Worm (Caenorhabditis elegans): ENCODE data around the gene C45G9.6.

The C45G9.6 gene

DNA sequence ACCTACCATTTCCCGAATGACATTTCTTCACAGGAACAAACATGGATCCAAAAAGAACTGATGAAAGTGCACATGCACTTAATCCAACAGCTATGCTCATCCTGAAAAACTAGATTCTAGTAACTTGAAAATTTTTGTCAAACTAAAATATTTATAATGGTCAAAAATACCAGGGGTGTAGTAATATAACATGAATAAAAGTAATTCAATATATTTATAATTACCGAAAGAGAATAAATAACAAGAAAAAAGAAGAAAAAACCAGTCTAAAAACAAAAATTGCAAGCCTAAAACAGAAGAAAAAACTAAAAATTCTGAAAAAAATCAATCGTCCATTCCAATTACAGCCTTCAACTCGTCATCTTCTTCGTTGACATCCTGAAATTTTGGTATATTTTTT lies 31.6 kb upstream of the C45G9.6 start, which contains the start of gene R144.6:
Gene R144.6, minus strand, starts transcription at position 101 of the 400 bp plus-strand sequence.
- no peak for TF ChIP-seq elt-2 (tag; optimal IDR thresholded peaks at IDR 0.05)
- TF ChIP-seq ztf-11 (tag; optimal IDR thresholded peaks at IDR 0.05) = no peak
- TF ChIP-seq nhr-25 (tag; optimal IDR thresholded peaks at IDR 0.05) = no peak
- no peak for TF ChIP-seq mml-1 (tag; optimal IDR thresholded peaks at IDR 0.05)
- no peak for TF ChIP-seq aly-2 (tag; optimal IDR thresholded peaks at IDR 0.05)
- TF ChIP-seq nhr-237 (tag; optimal IDR thresholded peaks at IDR 0.05) = no peak
- no peak for TF ChIP-seq ceh-16 (tag; optimal IDR thresholded peaks at IDR 0.05)
- TF ChIP-seq hmg-11 (tag; optimal IDR thresholded peaks at IDR 0.05) = no peak
- TF ChIP-seq ceh-28 (tag; optimal IDR thresholded peaks at IDR 0.05) = no peak
- no peak for TF ChIP-seq ceh-82 (tag; optimal IDR thresholded peaks at IDR 0.05)
- TF ChIP-seq fkh-10 (GFP tag; optimal IDR thresholded peaks at IDR 0.05) = no peak
- no peak for TF ChIP-seq mdl-1 (tag; optimal IDR thresholded peaks at IDR 0.05)
- TF ChIP-seq eor-1 (tag; optimal IDR thresholded peaks at IDR 0.05) = no peak
- TF ChIP-seq fkh-2 (tag; optimal IDR thresholded peaks at IDR 0.05) = no peak
- TF ChIP-seq unc-39 (tag; optimal IDR thresholded peaks at IDR 0.05) = no peak

DNA sequence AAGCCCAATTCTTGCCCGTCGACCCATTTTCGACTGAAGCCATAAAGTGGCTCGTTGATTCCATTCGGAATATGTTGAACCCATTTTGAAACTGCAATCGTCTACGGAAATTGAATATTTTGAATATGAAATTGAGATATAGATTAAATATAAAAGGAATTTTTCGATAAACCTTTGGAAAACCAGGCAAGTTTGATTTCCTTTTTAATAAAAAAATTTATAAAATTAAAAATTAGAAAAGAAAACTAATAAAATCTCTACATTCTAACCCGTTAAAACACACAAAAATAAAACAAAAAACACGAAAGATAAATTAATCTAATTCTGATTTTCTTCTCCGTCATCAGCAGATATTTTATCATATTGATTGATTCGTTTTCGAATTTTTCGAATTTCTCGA lies 29.4 kb upstream of the C45G9.6 start, which contains the start of gene R144.12:
Gene R144.12, minus strand, starts transcription at position 101 of the 400 bp plus-strand sequence.
- TF ChIP-seq tbx-2 (tag; optimal IDR thresholded peaks at IDR 0.05) = no peak
- TF ChIP-seq unc-39 (tag; optimal IDR thresholded peaks at IDR 0.05) = no peak
- no peak for TF ChIP-seq pha-4 (tag; optimal IDR thresholded peaks at IDR 0.05)
- no peak for TF ChIP-seq ceh-28 (tag; optimal IDR thresholded peaks at IDR 0.05)
- TF ChIP-seq sea-2 (GFP tag; optimal IDR thresholded peaks at IDR 0.05) = no peak

DNA sequence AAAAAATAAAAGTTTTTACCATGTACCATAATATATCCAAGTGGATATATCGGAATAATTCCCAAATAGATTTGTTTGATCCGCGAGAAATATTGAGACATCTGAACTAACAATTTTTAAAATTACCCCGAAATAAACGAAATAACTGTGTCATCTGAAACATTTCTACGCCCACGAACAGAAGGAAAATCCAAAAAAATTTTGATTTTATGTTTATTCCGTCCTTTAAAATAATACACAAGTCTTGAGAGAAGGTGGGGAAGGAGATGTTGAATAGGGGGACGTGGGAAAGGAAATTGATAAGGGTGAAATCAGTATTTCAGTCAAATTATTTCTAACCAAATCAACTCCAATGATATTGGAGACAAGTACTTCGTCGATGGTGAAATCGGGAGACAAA lies 27.5 kb upstream of the C45G9.6 start, which contains the start of gene R144.11:
Gene R144.11, minus strand, starts transcription at position 101 of the 400 bp plus-strand sequence.
- no peak for TF ChIP-seq ceh-9 (tag; optimal IDR thresholded peaks at IDR 0.05)
- no peak for TF ChIP-seq lsy-12 (tag; optimal IDR thresholded peaks at IDR 0.05)
- no peak for TF ChIP-seq nhr-12 (tag; optimal IDR thresholded peaks at IDR 0.05)
- no peak for TF ChIP-seq nhr-67 (tag; optimal IDR thresholded peaks at IDR 0.05)
- no peak for TF ChIP-seq nhr-23 (tag; optimal IDR thresholded peaks at IDR 0.05)
- no peak for TF ChIP-seq aly-2 (tag; optimal IDR thresholded peaks at IDR 0.05)
- no peak for TF ChIP-seq pha-4 (tag; optimal IDR thresholded peaks at IDR 0.05)
- no peak for TF ChIP-seq lin-39 (tag; optimal IDR thresholded peaks at IDR 0.05)

DNA sequence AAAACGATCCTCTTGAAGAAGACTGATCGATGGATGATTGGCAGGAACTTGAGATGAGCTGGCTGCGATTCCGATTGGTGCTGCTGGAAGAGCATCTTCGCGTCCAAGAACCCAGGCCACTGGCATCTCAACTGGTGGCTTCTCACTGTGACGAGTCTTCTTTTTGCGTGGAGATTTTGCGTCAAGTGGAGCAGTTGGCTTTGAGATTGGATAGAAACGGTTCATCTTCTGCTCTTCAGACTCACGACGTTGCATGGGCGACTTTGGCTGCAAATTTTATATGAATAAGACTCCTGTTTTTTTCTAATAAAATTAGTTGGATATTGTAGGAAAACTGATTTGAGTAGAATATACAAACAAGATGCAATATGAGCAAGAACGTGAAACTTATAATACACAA lies 25.5 kb upstream of the C45G9.6 start:
- TF ChIP-seq mdl-1 (tag; optimal IDR thresholded peaks at IDR 0.05) (no peak), egl-5 (tag; optimal IDR thresholded peaks at IDR 0.05) (no peak), pqm-1 (tag; optimal IDR thresholded peaks at IDR 0.05) (no peak), nfya-1 (tag; optimal IDR thresholded peaks at IDR 0.05; ENCODE audit: insufficient read depth) (no peak)

DNA sequence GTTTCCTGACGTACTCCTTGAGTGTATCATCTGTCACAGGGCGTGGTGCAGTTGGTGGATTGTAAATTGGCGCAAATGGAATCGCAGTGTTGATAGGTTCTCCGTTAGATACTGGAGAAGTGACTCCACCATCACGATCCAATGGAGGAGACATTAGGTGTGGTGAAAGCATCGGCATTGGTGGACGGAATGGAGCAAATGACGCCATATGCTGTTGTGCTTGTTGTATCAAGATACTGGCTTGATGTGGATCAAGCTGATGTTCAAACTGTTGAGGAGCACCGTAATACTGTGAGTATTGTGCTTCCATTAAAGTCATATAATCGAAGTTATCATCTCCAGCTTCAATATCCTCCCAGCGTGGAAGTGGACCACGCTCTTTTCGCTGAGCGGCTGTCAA lies 23.8 kb upstream of the C45G9.6 start:
- no peak for TF ChIP-seq nhr-67 (tag; optimal IDR thresholded peaks at IDR 0.05)
- TF ChIP-seq tbx-2 (tag; optimal IDR thresholded peaks at IDR 0.05) = no peak
- no peak for TF ChIP-seq unc-39 (tag; optimal IDR thresholded peaks at IDR 0.05)
- TF ChIP-seq eor-1 (tag; optimal IDR thresholded peaks at IDR 0.05) = no peak
- no peak for TF ChIP-seq hmg-11 (tag; optimal IDR thresholded peaks at IDR 0.05)
- TF ChIP-seq egl-27 (tag; optimal IDR thresholded peaks at IDR 0.05) = no peak
- no peak for TF ChIP-seq fkh-10 (GFP tag; optimal IDR thresholded peaks at IDR 0.05)
- TF ChIP-seq nhr-12 (tag; optimal IDR thresholded peaks at IDR 0.05) = no peak

DNA sequence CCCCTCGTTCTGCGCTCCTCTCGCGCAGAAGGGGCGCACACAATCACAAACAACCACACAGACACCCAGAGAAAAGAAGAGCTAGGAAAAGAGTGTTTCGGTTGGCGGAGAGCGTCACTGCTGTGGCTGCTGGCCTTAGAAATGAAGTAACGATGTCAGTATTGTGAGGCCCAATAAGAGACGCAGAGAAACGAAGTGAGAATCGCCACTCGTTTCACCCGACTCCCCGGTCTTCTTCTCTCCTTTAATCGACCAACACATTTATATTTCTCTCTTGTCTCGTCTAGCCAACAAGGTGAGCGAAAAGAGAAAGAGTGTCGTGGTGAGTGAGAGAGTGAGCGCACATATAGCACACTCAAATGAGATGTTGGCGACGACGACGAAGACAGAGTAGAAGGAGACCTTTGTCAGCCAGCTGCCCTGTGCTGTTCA lies 22.3 kb upstream of the C45G9.6 start:
- TF ChIP-seq elt-1 (tag; optimal IDR thresholded peaks at IDR 0.05) = peak; percentile 63
- TF ChIP-seq ZK546.5 (tag; optimal IDR thresholded peaks at IDR 0.05) = no peak
- no peak for TF ChIP-seq sea-2 (GFP tag; optimal IDR thresholded peaks at IDR 0.05)
- peak; percentile 44 for TF ChIP-seq ama-1 (optimal IDR thresholded peaks at IDR 0.05)
- no peak for TF ChIP-seq nhr-237 (tag; optimal IDR thresholded peaks at IDR 0.05)
- no peak for TF ChIP-seq fkh-2 (tag; optimal IDR thresholded peaks at IDR 0.05)
- TF ChIP-seq hmg-11 (tag; optimal IDR thresholded peaks at IDR 0.05) = peak; percentile 93
- peak; percentile 26 for TF ChIP-seq egl-5 (tag; optimal IDR thresholded peaks at IDR 0.05)
- no peak for TF ChIP-seq elt-3 (tag; optimal IDR thresholded peaks at IDR 0.05)
- no peak for TF ChIP-seq aly-2 (tag; optimal IDR thresholded peaks at IDR 0.05)
- TF ChIP-seq nhr-23 (tag; optimal IDR thresholded peaks at IDR 0.05) = peak; percentile 83
- peak; percentile 91 for TF ChIP-seq nhr-25 (tag; optimal IDR thresholded peaks at IDR 0.05)
- peak; percentile 89 for TF ChIP-seq nhr-11 (tag; optimal IDR thresholded peaks at IDR 0.05)
- TF ChIP-seq nhr-28 (tag; optimal IDR thresholded peaks at IDR 0.05) = no peak
- TF ChIP-seq snpc-4 (tag; optimal IDR thresholded peaks at IDR 0.05) = peak; percentile 74
- no peak for TF ChIP-seq unc-39 (tag; optimal IDR thresholded peaks at IDR 0.05)
- TF ChIP-seq pqm-1 (tag; optimal IDR thresholded peaks at IDR 0.05) = peak; percentile 38
- peak; percentile 91 for TF ChIP-seq nfya-1 (tag; optimal IDR thresholded peaks at IDR 0.05; ENCODE audit: insufficient read depth)
- no peak for TF ChIP-seq nhr-43 (tag; optimal IDR thresholded peaks at IDR 0.05; ENCODE audit: poor library complexity, severe bottlenecking)
- peak; percentile 75 for TF ChIP-seq ceh-28 (tag; optimal IDR thresholded peaks at IDR 0.05)
- TF ChIP-seq unc-62 (GFP tag; optimal IDR thresholded peaks at IDR 0.05) = peak; percentile 51
- TF ChIP-seq jun-1 (tag; optimal IDR thresholded peaks at IDR 0.05) = peak; percentile 90
- TF ChIP-seq ztf-4 (tag; optimal IDR thresholded peaks at IDR 0.05) = peak; percentile 66
- TF ChIP-seq mml-1 (tag; optimal IDR thresholded peaks at IDR 0.05) = no peak
- peak; percentile 87 for TF ChIP-seq pha-4 (tag; optimal IDR thresholded peaks at IDR 0.05)
- peak; percentile 15 for TF ChIP-seq fos-1 (tag; optimal IDR thresholded peaks at IDR 0.05)
- TF ChIP-seq ceh-82 (tag; optimal IDR thresholded peaks at IDR 0.05) = no peak
- peak; percentile 76 for TF ChIP-seq lsy-12 (tag; optimal IDR thresholded peaks at IDR 0.05)
- peak; percentile 95 for TF ChIP-seq lin-39 (tag; optimal IDR thresholded peaks at IDR 0.05)
